Fruit fly (Drosophila melanogaster) whole organism, adult: Measurements from ENCODE around the gene Iml1.

Source experiments
- CG11617 ChIP-seq: fragments of 200-800 bp; sonication (Bioruptor generic); optimal IDR thresholded peaks from 2 replicates; lab custom pipeline; 2017; ENCODE audit warnings: mild to moderate bottlenecking, missing biosample characterization, missing genetic modification reagents, missing genetic modification characterization
- CG12768 ChIP-seq: fragments of 200-800 bp; sonication (Bioruptor generic); optimal IDR thresholded peaks from 2 replicates; lab custom pipeline; 2017; ENCODE audit warnings: missing biosample characterization, missing genetic modification characterization, mild to moderate bottlenecking, moderate library complexity, missing genetic modification reagents
- CG14711 ChIP-seq: fragments of 200-800 bp; sonication (Bioruptor generic); optimal IDR thresholded peaks from 2 replicates; lab custom pipeline; 2018; ENCODE audit warnings: missing biosample characterization, mild to moderate bottlenecking, missing genetic modification characterization, moderate library complexity
- CG1620 ChIP-seq: fragments of 200-800 bp; sonication (Bioruptor generic); optimal IDR thresholded peaks from 2 replicates; lab custom pipeline; 2016; ENCODE audit warnings: missing biosample characterization, missing genetic modification characterization
- CG33017 ChIP-seq: fragments of 200-800 bp; sonication (Bioruptor generic); optimal IDR thresholded peaks from 2 replicates; lab custom pipeline; 2018; ENCODE audit warnings: missing biosample characterization, mild to moderate bottlenecking, missing genetic modification characterization, moderate library complexity
- CG5204 ChIP-seq: fragments of 200-800 bp; sonication (Bioruptor generic); optimal IDR thresholded peaks from 2 replicates; lab custom pipeline; 2016; ENCODE audit warnings: missing biosample characterization, missing genetic modification characterization
- CG7045 ChIP-seq: fragments of 200-800 bp; sonication (Bioruptor generic); optimal IDR thresholded peaks from 2 replicates; lab custom pipeline; 2017; ENCODE audit warnings: missing biosample characterization, mild to moderate bottlenecking, missing genetic modification characterization
- CG7101 ChIP-seq: fragments of 200-800 bp; sonication (Bioruptor generic); optimal IDR thresholded peaks from 2 replicates; lab custom pipeline; 2018; ENCODE audit warnings: missing biosample characterization, mild to moderate bottlenecking, missing genetic modification characterization, moderate library complexity
- Clk ChIP-seq: fragments of 200-800 bp; sonication (Bioruptor generic); optimal IDR thresholded peaks from 2 replicates; lab custom pipeline; 2017; ENCODE audit warnings: missing biosample characterization, missing genetic modification characterization
- Crg-1 ChIP-seq: fragments of 200-800 bp; sonication (Bioruptor generic); optimal IDR thresholded peaks from 2 replicates; lab custom pipeline; 2016; ENCODE audit warnings: missing biosample characterization, missing genetic modification characterization
- Hr96 ChIP-seq: fragments of 200-800 bp; sonication (Bioruptor generic); optimal IDR thresholded peaks from 2 replicates; lab custom pipeline; 2016; ENCODE audit warnings: missing biosample characterization, missing genetic modification characterization
- Mnt ChIP-seq: fragments of 200-800 bp; sonication (Bioruptor generic); optimal IDR thresholded peaks from 2 replicates; lab custom pipeline; 2016; ENCODE audit warnings: missing biosample characterization, mild to moderate bottlenecking, missing genetic modification characterization
- bab1 ChIP-seq: fragments of 200-800 bp; sonication (Bioruptor generic); optimal IDR thresholded peaks from 3 replicates; lab custom pipeline; 2019; ENCODE audit warnings: missing biosample characterization, mild to moderate bottlenecking, missing genetic modification characterization, moderate library complexity
- cic ChIP-seq: fragments of 200-800 bp; sonication (Bioruptor generic); optimal IDR thresholded peaks from 2 replicates; lab custom pipeline; 2017; ENCODE audit warnings: missing biosample characterization, mild to moderate bottlenecking, missing genetic modification characterization, moderate library complexity
- cnc ChIP-seq, 2 experiments: fragments of >200 bp; optimal IDR thresholded peaks; 2 replicates each; lab custom pipeline; 2017
- kay ChIP-seq: fragments of 200-800 bp; sonication (Bioruptor generic); peaks from one replicate; lab custom pipeline; 2016; ENCODE audit warnings: missing biosample characterization, missing genetic modification characterization, borderline replicate concordance
- ovo ChIP-seq: fragments of 200-800 bp; sonication (Bioruptor generic); optimal IDR thresholded peaks from 2 replicates; lab custom pipeline; 2016; ENCODE audit warnings: missing biosample characterization, missing genetic modification characterization
- pad ChIP-seq: fragments of 200-800 bp; sonication (Bioruptor generic); optimal IDR thresholded peaks from 3 replicates; lab custom pipeline; 2017; ENCODE audit warnings: missing biosample characterization, missing genetic modification characterization, mild to moderate bottlenecking, moderate library complexity, missing genetic modification reagents
- tj ChIP-seq: fragments of 200-800 bp; sonication (Bioruptor generic); optimal IDR thresholded peaks from 3 replicates; lab custom pipeline; 2017; ENCODE audit warnings: missing biosample characterization, mild to moderate bottlenecking, missing genetic modification characterization, moderate library complexity
- toe ChIP-seq: fragments of 200-800 bp; sonication (Bioruptor generic); optimal IDR thresholded peaks from 2 replicates; lab custom pipeline; 2016; ENCODE audit warnings: missing biosample characterization, missing genetic modification characterization

Gene Iml1

dm6 chr3L:1502086-1502893 is 31.5 kb downstream of the Iml1 start, which contains the start of the genes hfp and Psa:
hfp (minus strand) TSS chr3L:1502590.
Psa (plus strand) TSS chr3L:1502843.
- no peak for TF ChIP-seq cic (GFP tag; lab: Kevin White, UChicago)
- no peak for TF ChIP-seq kay (GFP tag; lab: Kevin White, UChicago)
- TF ChIP-seq CG11617 (GFP tag; lab: Kevin White, UChicago) = peak; percentile 2
- TF ChIP-seq CG1620 = no peak
- TF ChIP-seq pad (GFP tag; lab: Kevin White, UChicago) = no peak
- TF ChIP-seq Clk = no peak
- no peak for TF ChIP-seq CG7101 (tag; lab: Kevin White, UChicago)
- TF ChIP-seq Hr96 (GFP tag; lab: Kevin White, UChicago) = no peak
- TF ChIP-seq cnc (optimal IDR thresholded peaks at IDR 0.05; lab: Kevin White, UChicago) = no peak
- TF ChIP-seq CG5204 (GFP tag; lab: Kevin White, UChicago) = no peak
- TF ChIP-seq tj (GFP tag; lab: Kevin White, UChicago) = peak; percentile 38
- no peak for TF ChIP-seq Crg-1 (GFP tag; lab: Kevin White, UChicago)
- TF ChIP-seq CG33017 (tag; lab: Kevin White, UChicago) = no peak
- TF ChIP-seq toe (GFP tag; lab: Kevin White, UChicago) = no peak
- peak; percentile 33 for TF ChIP-seq bab1 (GFP tag; lab: Kevin White, UChicago)
- no peak for TF ChIP-seq CG12768 (GFP tag; lab: Kevin White, UChicago)
- TF ChIP-seq Mnt (GFP tag; lab: Kevin White, UChicago) = no peak
- no peak for TF ChIP-seq CG7045 (GFP tag; lab: Kevin White, UChicago)
- no peak for TF ChIP-seq CG14711 (tag; lab: Kevin White, UChicago)
- no peak for TF ChIP-seq ovo

dm6 chr3L:1496408-1496807 is 37.4 kb downstream of the Iml1 start, which contains the start of gene CG12084:
CG12084 (minus strand) TSS chr3L:1496643.
- TF ChIP-seq CG12768 (GFP tag; lab: Kevin White, UChicago) (no peak), bab1 (GFP tag; lab: Kevin White, UChicago) (peak; percentile 40), CG7101 (tag; lab: Kevin White, UChicago) (no peak)

- TF ChIP-seq toe (GFP tag; lab: Kevin White, UChicago) (no peak), bab1 (GFP tag; lab: Kevin White, UChicago) (no peak), CG7101 (tag; lab: Kevin White, UChicago) (no peak), cic (GFP tag; lab: Kevin White, UChicago) (no peak), CG5204 (GFP tag; lab: Kevin White, UChicago) (no peak), CG12768 (GFP tag; lab: Kevin White, UChicago) (no peak), kay (GFP tag; lab: Kevin White, UChicago) (no peak), Crg-1 (GFP tag; lab: Kevin White, UChicago) (no peak), ovo (no peak)
Measured at dm6 chr3L:1495803-1496202, 38.0 kb downstream of the Iml1 start.

- TF ChIP-seq ovo = no peak
- peak; percentile 44 for TF ChIP-seq CG12768 (GFP tag; lab: Kevin White, UChicago)
- TF ChIP-seq cic (GFP tag; lab: Kevin White, UChicago) = peak; percentile 86
- no peak for TF ChIP-seq cnc (optimal IDR thresholded peaks at IDR 0.05; lab: Kevin White, UChicago)
- TF ChIP-seq Crg-1 (GFP tag; lab: Kevin White, UChicago) = peak; percentile 9
Measured at dm6 chr3L:1489523-1489922, 44.3 kb downstream of the Iml1 start, which contains the start of gene stet. stet (minus strand) TSS chr3L:1489547.

- TF ChIP-seq CG5204 (GFP tag; lab: Kevin White, UChicago) (no peak), CG33017 (tag; lab: Kevin White, UChicago) (peak; percentile 5), cnc (optimal IDR thresholded peaks at IDR 0.05; lab: Kevin White, UChicago) (no peak), CG12768 (GFP tag; lab: Kevin White, UChicago) (peak; percentile 25), cic (GFP tag; lab: Kevin White, UChicago) (peak; percentile 86), kay (GFP tag; lab: Kevin White, UChicago) (peak; percentile 16), tj (GFP tag; lab: Kevin White, UChicago) (peak; percentile 27), Mnt (GFP tag; lab: Kevin White, UChicago) (peak; percentile 22), pad (GFP tag; lab: Kevin White, UChicago) (peak; percentile 57), bab1 (GFP tag; lab: Kevin White, UChicago) (peak; percentile 28)
Measured at dm6 chr3L:1488592-1489183, 45.1 kb downstream of the Iml1 start.

dm6 chr3L:1484747-1485146 is 49.1 kb downstream of the Iml1 start:
- no peak for TF ChIP-seq CG7101 (tag; lab: Kevin White, UChicago)
- TF ChIP-seq pad (GFP tag; lab: Kevin White, UChicago) = no peak
